Worm (Caenorhabditis elegans) whole organism, L2 larva: ENCODE measurements around the gene dpy-6.

Experiments
- F13H6.1 ChIP-seq: sonication (generic microtip); optimal IDR thresholded peaks from 2 replicates; lab custom pipeline; 2016; ENCODE audit warnings: missing genetic modification characterization, missing compliant biosample characterization
- Y55F3AM.14 ChIP-seq: fragments of 200-800 bp; sonication (Bioruptor generic); optimal IDR thresholded peaks from 2 replicates; lab custom pipeline; 2018; ENCODE audit warnings: mild to moderate bottlenecking, missing genetic modification characterization, missing compliant biosample characterization
- blmp-1 ChIP-seq: sonication (generic microtip); optimal IDR thresholded peaks from 2 replicates; lab custom pipeline; 2017; ENCODE audit warnings: missing genetic modification characterization, mild to moderate bottlenecking, missing compliant biosample characterization, antibody characterized with exemption, moderate library complexity; ENCODE audit not compliant: insufficient read depth
- dmd-4 ChIP-seq: sonication (generic microtip); optimal IDR thresholded peaks from 2 replicates; lab custom pipeline; 2017; ENCODE audit warnings: missing biosample characterization, missing genetic modification characterization
- egl-27 ChIP-seq: sonication (generic microtip); optimal IDR thresholded peaks from 3 replicates; lab custom pipeline; 2017; ENCODE audit warnings: missing biosample characterization, missing genetic modification reagents, missing genetic modification characterization
- fos-1 ChIP-seq: fragments of 150-350 bp; optimal IDR thresholded peaks from 2 replicates; lab custom pipeline; 2014; ENCODE audit warnings: missing biosample characterization, missing genetic modification characterization
- lin-13 ChIP-seq: fragments of 150-350 bp; optimal IDR thresholded peaks from 2 replicates; lab custom pipeline; 2014; ENCODE audit warnings: missing biosample characterization, missing genetic modification reagents, missing genetic modification characterization
- lsy-2 ChIP-seq, 2 experiments: fragments of 150-350 bp in 1 of 2; sonication (generic microtip) in 1 of 2; optimal IDR thresholded peaks; 2 replicates each; lab custom pipeline; 2014 to 2017; ENCODE audit warnings: missing biosample characterization in 2 of 2, missing genetic modification characterization in 2 of 2
- nhr-23 ChIP-seq: fragments of 150-350 bp; optimal IDR thresholded peaks from 2 replicates; lab custom pipeline; 2014; ENCODE audit warnings: missing biosample characterization, missing genetic modification reagents, missing genetic modification characterization
- nhr-237 ChIP-seq: fragments of 150-350 bp; optimal IDR thresholded peaks from 2 replicates; lab custom pipeline; 2014; ENCODE audit warnings: missing biosample characterization, missing genetic modification characterization
- nhr-25 ChIP-seq: fragments of 150-350 bp; sonication (generic microtip); optimal IDR thresholded peaks from 3 replicates; lab custom pipeline; 2014; ENCODE audit warnings: missing biosample characterization, missing genetic modification characterization
- snpc-4 ChIP-seq: fragments of 150-350 bp; optimal IDR thresholded peaks from 2 replicates; lab custom pipeline; 2014; ENCODE audit warnings: missing biosample characterization, missing genetic modification characterization
- unc-55 ChIP-seq: fragments of 150-350 bp; sonication (generic microtip); optimal IDR thresholded peaks from 3 replicates; lab custom pipeline; 2014; ENCODE audit warnings: missing biosample characterization, missing genetic modification reagents, missing genetic modification characterization
- zag-1 ChIP-seq: fragments of 150-350 bp; optimal IDR thresholded peaks from 2 replicates; lab custom pipeline; 2014; ENCODE audit warnings: missing biosample characterization, missing genetic modification characterization

ce11 chrX:8424286-8424685 is 31.2 kb downstream of the dpy-6 start:
- no peak for TF ChIP-seq fos-1
- TF ChIP-seq nhr-25 = no peak
- no peak for TF ChIP-seq blmp-1 (tag; lab: Kevin White, UChicago)
- TF ChIP-seq zag-1 = no peak
- TF ChIP-seq dmd-4 = no peak
- TF ChIP-seq egl-27 (tag; lab: Kevin White, UChicago) = no peak
- TF ChIP-seq snpc-4 (tag; lab: Kevin White, UChicago) = no peak
- TF ChIP-seq lin-13 (GFP tag; lab: Kevin White, UChicago) = no peak
- TF ChIP-seq lsy-2 (tag; optimal IDR thresholded peaks at IDR 0.05; lab: Kevin White, UChicago) = no peak
- TF ChIP-seq nhr-237 (tag; lab: Kevin White, UChicago) = no peak
- TF ChIP-seq nhr-23 = no peak
- no peak for TF ChIP-seq unc-55 (GFP tag; lab: Kevin White, UChicago)
- no peak for TF ChIP-seq F13H6.1 (tag; lab: Kevin White, UChicago)
- TF ChIP-seq Y55F3AM.14 = no peak
